Worm (Caenorhabditis elegans) whole organism, L3 larva: ENCODE results near the gene lin-1.
A peak's percentile ranks its signal among the peaks of the same experiment; 100 is the strongest.

ENCODE experiments used
- ZK546.5 ChIP-seq: sonication (generic microtip); optimal IDR thresholded peaks from 2 replicates; lab custom pipeline; 2017; ENCODE audit warnings: missing biosample characterization, missing genetic modification characterization
- ama-1 ChIP-seq: fragments of 150-350 bp; optimal IDR thresholded peaks from 2 replicates; lab custom pipeline; 2018
- ceh-28 ChIP-seq: fragments of 150-350 bp; optimal IDR thresholded peaks from 2 replicates; lab custom pipeline; 2014; ENCODE audit warnings: missing biosample characterization, missing genetic modification reagents, missing genetic modification characterization
- ceh-82 ChIP-seq: fragments of 150-350 bp; optimal IDR thresholded peaks from 2 replicates; lab custom pipeline; 2014; ENCODE audit warnings: missing biosample characterization, missing genetic modification characterization
- ceh-9 ChIP-seq: sonication (generic microtip); optimal IDR thresholded peaks from 2 replicates; lab custom pipeline; 2018; ENCODE audit warnings: missing biosample characterization, missing genetic modification characterization
- daf-12 ChIP-seq: fragments of 150-350 bp; optimal IDR thresholded peaks from 2 replicates; lab custom pipeline; 2014; ENCODE audit warnings: missing biosample characterization, missing genetic modification reagents, missing genetic modification characterization
- egl-27 ChIP-seq: sonication (generic microtip); optimal IDR thresholded peaks from 4 replicates; lab custom pipeline; 2017; ENCODE audit warnings: missing biosample characterization, missing genetic modification reagents, missing genetic modification characterization
- elt-1 ChIP-seq: fragments of 150-350 bp; optimal IDR thresholded peaks from 2 replicates; lab custom pipeline; 2014; ENCODE audit warnings: missing biosample characterization, missing genetic modification characterization
- elt-2 ChIP-seq: sonication (generic microtip); optimal IDR thresholded peaks from 2 replicates; lab custom pipeline; 2016; ENCODE audit warnings: missing genetic modification reagents, mild to moderate bottlenecking, missing genetic modification characterization, missing compliant biosample characterization
- elt-3 ChIP-seq, 3 experiments: fragments of 150-350 bp in 1 of 3; sonication (generic microtip) in 2 of 3; optimal IDR thresholded peaks; 2 replicates in 2 of 3; 4 replicates in 1 of 3; lab custom pipeline; 2014 to 2017; ENCODE audit warnings: missing biosample characterization in 3 of 3, missing genetic modification characterization in 3 of 3
- fos-1 ChIP-seq: fragments of 150-350 bp; optimal IDR thresholded peaks from 2 replicates; lab custom pipeline; 2014; ENCODE audit warnings: missing biosample characterization, missing genetic modification characterization
- hmg-11 ChIP-seq: sonication (generic microtip); optimal IDR thresholded peaks from 2 replicates; lab custom pipeline; 2016; ENCODE audit warnings: missing genetic modification characterization, missing compliant biosample characterization
- jun-1 ChIP-seq: fragments of 150-350 bp; optimal IDR thresholded peaks from 2 replicates; lab custom pipeline; 2014; ENCODE audit warnings: missing biosample characterization, missing genetic modification reagents, missing genetic modification characterization
- lin-15B ChIP-seq: fragments of 150-350 bp; optimal IDR thresholded peaks from 2 replicates; lab custom pipeline; 2014; ENCODE audit warnings: missing biosample characterization, missing genetic modification characterization
- lin-39 ChIP-seq: fragments of 150-350 bp; optimal IDR thresholded peaks from 2 replicates; lab custom pipeline; 2018; ENCODE audit warnings: missing biosample characterization, missing genetic modification reagents, missing genetic modification characterization
- mml-1 ChIP-seq: fragments of 150-350 bp; sonication (generic microtip); optimal IDR thresholded peaks from 3 replicates; lab custom pipeline; 2014; ENCODE audit warnings: missing biosample characterization, missing genetic modification characterization
- nfya-1 ChIP-seq: sonication (generic microtip); optimal IDR thresholded peaks from 2 replicates; lab custom pipeline; 2017; ENCODE audit warnings: missing genetic modification characterization, mild to moderate bottlenecking, missing compliant biosample characterization, antibody characterized with exemption, moderate library complexity; ENCODE audit not compliant: insufficient read depth
- nhr-11 ChIP-seq: fragments of 150-350 bp; optimal IDR thresholded peaks from 2 replicates; lab custom pipeline; 2014; ENCODE audit warnings: missing biosample characterization, missing genetic modification characterization
- nhr-12 ChIP-seq: fragments of 150-350 bp; optimal IDR thresholded peaks from 2 replicates; lab custom pipeline; 2014; ENCODE audit warnings: missing biosample characterization, missing genetic modification characterization
- nhr-23 ChIP-seq: fragments of 150-350 bp; optimal IDR thresholded peaks from 2 replicates; lab custom pipeline; 2014; ENCODE audit warnings: missing biosample characterization, missing genetic modification reagents, missing genetic modification characterization
- nhr-237 ChIP-seq: fragments of 150-350 bp; optimal IDR thresholded peaks from 2 replicates; lab custom pipeline; 2014; ENCODE audit warnings: missing biosample characterization, missing genetic modification characterization
- nhr-25 ChIP-seq: sonication (generic microtip); optimal IDR thresholded peaks from 2 replicates; lab custom pipeline; 2017; ENCODE audit warnings: missing biosample characterization, missing genetic modification characterization
- nhr-28 ChIP-seq: fragments of 150-350 bp; optimal IDR thresholded peaks from 2 replicates; lab custom pipeline; 2014; ENCODE audit warnings: missing biosample characterization, missing genetic modification characterization
- nhr-43 ChIP-seq: sonication (generic microtip); optimal IDR thresholded peaks from 2 replicates; lab custom pipeline; 2016; ENCODE audit warnings: mild to moderate bottlenecking, missing genetic modification characterization, missing compliant biosample characterization; ENCODE audit not compliant: poor library complexity, severe bottlenecking
- nhr-77 ChIP-seq: fragments of 150-350 bp; optimal IDR thresholded peaks from 2 replicates; lab custom pipeline; 2014; ENCODE audit warnings: missing biosample characterization, missing genetic modification characterization
- pha-4 ChIP-seq: fragments of 150-350 bp; optimal IDR thresholded peaks from 2 replicates; lab custom pipeline; 2014; ENCODE audit warnings: missing biosample characterization, missing genetic modification reagents, missing genetic modification characterization
- pqm-1 ChIP-seq: fragments of 150-350 bp; optimal IDR thresholded peaks from 2 replicates; lab custom pipeline; 2017; ENCODE audit warnings: missing biosample characterization, missing genetic modification characterization, inconsistent platforms
- skn-1 ChIP-seq: fragments of 150-350 bp; optimal IDR thresholded peaks from 2 replicates; lab custom pipeline; 2014; ENCODE audit warnings: missing biosample characterization, missing genetic modification characterization
- snpc-4 ChIP-seq: fragments of 150-350 bp; optimal IDR thresholded peaks from 2 replicates; lab custom pipeline; 2014; ENCODE audit warnings: missing biosample characterization, missing genetic modification characterization
- tbx-2 ChIP-seq: sonication (generic microtip); optimal IDR thresholded peaks from 2 replicates; lab custom pipeline; 2016; ENCODE audit warnings: mild to moderate bottlenecking, missing genetic modification characterization, missing compliant biosample characterization
- unc-39 ChIP-seq: sonication (generic microtip); optimal IDR thresholded peaks from 4 replicates; lab custom pipeline; 2017; ENCODE audit warnings: missing biosample characterization, missing genetic modification characterization

The lin-1 gene

DNA sequence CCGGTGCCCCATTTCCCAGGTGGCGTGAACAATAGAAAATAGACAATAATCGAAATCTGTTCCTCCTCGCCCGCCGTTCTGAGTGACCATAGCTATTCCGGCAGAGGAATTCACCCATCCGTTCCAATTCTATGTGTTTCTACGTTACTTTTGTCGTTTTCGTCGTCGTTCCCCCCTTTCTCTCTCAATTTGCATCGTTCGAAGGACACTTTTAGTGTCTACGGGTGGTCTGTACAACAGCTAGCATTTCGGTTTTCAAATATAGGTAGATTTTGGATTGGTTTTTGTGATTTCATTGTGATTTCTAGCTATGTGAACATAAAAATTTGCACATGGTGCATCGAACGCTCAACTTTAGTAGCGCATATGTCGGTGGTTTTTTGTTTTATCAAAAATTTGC, 19.9 kb upstream of the lin-1 start:
- TF ChIP-seq egl-27 (tag; lab: Kevin White, UChicago) (no peak), mml-1 (tag; lab: Kevin White, UChicago) (no peak), ceh-9 (tag; lab: Kevin White, UChicago) (no peak), skn-1 (tag; lab: Kevin White, UChicago) (no peak), ceh-82 (tag; lab: Kevin White, UChicago) (no peak), nhr-23 (tag; lab: Kevin White, UChicago) (no peak)

DNA sequence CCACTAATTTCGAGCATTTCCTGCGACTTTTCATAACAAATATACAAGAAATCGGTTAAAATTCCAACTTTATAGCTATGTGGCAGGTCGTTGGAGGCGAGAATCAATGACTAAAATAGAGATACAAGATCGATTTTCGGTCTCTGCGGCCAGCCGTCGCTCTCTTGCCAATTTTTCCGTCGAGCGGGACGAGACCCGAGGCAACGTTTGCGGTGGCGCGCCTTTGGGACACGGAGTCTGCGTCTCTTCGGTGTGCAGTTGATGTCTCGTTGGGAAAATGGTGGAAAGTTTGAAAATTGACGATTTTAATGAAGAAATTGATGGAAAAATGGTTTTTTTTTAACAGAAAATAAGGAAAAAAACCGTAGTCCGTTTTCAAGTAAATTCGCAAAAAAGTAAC, 16.7 kb upstream of the lin-1 start:
- peak; percentile 34 for TF ChIP-seq nhr-25 (tag; lab: Kevin White, UChicago)
- peak; percentile 56 for TF ChIP-seq snpc-4 (tag; lab: Kevin White, UChicago)
- no peak for TF ChIP-seq elt-1
- no peak for TF ChIP-seq nhr-12
- peak; percentile 79 for TF ChIP-seq nfya-1 (tag; lab: Kevin White, UChicago)
- TF ChIP-seq pha-4 (tag; lab: Kevin White, UChicago): no peak
- peak; percentile 53 for TF ChIP-seq nhr-23 (tag; lab: Kevin White, UChicago)
- peak; percentile 47 for TF ChIP-seq ama-1
- peak; percentile 75 for TF ChIP-seq elt-2
- TF ChIP-seq lin-15B (tag; lab: Kevin White, UChicago): peak; percentile 95
- peak; percentile 27 for TF ChIP-seq jun-1 (tag; lab: Kevin White, UChicago)
- no peak for TF ChIP-seq daf-12 (tag; lab: Kevin White, UChicago)
- TF ChIP-seq pqm-1: peak; percentile 71
- TF ChIP-seq nhr-77: no peak
- no peak for TF ChIP-seq ZK546.5
- peak; percentile 85 for TF ChIP-seq hmg-11 (tag; lab: Kevin White, UChicago)
- no peak for TF ChIP-seq nhr-28
- peak; percentile 69 for TF ChIP-seq lin-39 (tag; lab: Kevin White, UChicago)
- no peak for TF ChIP-seq nhr-237

DNA sequence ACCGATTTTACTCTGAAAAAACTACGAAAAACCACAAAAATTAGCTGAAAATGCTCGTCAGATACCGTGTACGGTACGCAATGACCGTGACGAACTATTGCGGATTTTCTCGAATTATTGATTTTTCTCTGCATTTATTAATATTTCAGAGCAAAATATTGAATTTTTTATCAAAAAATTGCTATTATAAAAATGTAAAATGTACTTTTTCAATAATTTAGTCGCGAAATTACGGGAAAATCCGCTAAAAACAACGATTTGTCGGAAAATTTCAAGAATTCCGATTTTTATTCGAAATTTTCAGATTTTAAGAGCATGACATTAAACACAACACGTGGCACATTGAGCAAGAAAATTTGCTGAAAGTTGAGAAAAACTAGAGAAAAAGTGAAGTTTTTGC, 16.2 kb upstream of the lin-1 start, which contains the start of gene Y38F2AL.12:
Gene Y38F2AL.12, plus strand, starts transcription at position 301 of the 400 bp plus-strand sequence.
- TF ChIP-seq unc-39 (tag; lab: Kevin White, UChicago): no peak

DNA sequence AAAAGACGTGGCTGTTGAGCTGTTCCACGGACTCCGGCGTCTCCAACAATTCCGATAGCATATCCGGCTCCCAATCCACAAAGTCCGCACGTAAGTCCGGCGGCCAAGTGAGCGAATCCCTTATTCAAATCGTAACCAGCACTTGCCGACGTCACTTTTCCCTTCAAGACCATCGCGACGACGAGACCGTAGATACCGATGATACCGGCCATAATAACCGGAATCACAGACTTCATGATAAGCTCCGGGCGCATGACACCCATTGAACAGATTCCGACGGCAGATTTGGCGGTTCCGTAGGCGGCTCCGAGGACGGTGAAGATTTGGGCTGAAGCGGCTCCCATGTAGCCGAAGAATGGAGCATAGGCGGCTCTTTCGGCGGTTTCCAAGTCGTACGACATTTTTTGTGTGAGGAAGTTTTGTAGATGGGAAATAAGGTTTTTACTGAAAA, 15.5 kb upstream of the lin-1 start, which contains the start of gene vha-3:
Gene vha-3, minus strand, starts transcription at position 401 of the 451 bp plus-strand sequence.
- TF ChIP-seq elt-3 (tag; optimal IDR thresholded peaks at IDR 0.05; lab: Kevin White, UChicago) (no peak), ama-1 (peak; percentile 48)

DNA sequence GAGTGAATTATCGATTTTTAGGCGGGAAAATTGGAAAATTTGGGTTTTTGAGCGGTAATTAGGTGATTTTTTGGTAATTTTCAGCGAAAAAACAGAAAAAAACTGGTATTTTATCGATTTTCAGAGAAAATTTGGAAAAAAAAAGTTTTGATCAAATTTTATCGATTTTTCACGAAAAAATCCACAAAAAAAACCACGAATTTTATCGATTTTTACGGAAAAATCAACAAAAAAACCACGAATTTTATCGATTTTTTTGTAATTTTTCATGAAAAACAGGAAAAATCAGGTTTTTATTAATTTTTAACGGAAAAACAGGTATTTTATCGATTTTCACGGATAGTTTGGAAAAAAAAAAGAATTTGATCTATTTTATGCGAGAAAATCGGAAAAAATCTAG, 14.8 kb upstream of the lin-1 start:
- TF ChIP-seq fos-1 (tag; lab: Kevin White, UChicago): no peak
- TF ChIP-seq tbx-2 (tag; lab: Kevin White, UChicago): no peak
- TF ChIP-seq lin-39 (tag; lab: Kevin White, UChicago): no peak
- TF ChIP-seq pqm-1: peak; percentile 52
- no peak for TF ChIP-seq jun-1 (tag; lab: Kevin White, UChicago)
- no peak for TF ChIP-seq ceh-9 (tag; lab: Kevin White, UChicago)
- peak; percentile 84 for TF ChIP-seq ceh-28 (tag; lab: Kevin White, UChicago)
- no peak for TF ChIP-seq nhr-237

DNA sequence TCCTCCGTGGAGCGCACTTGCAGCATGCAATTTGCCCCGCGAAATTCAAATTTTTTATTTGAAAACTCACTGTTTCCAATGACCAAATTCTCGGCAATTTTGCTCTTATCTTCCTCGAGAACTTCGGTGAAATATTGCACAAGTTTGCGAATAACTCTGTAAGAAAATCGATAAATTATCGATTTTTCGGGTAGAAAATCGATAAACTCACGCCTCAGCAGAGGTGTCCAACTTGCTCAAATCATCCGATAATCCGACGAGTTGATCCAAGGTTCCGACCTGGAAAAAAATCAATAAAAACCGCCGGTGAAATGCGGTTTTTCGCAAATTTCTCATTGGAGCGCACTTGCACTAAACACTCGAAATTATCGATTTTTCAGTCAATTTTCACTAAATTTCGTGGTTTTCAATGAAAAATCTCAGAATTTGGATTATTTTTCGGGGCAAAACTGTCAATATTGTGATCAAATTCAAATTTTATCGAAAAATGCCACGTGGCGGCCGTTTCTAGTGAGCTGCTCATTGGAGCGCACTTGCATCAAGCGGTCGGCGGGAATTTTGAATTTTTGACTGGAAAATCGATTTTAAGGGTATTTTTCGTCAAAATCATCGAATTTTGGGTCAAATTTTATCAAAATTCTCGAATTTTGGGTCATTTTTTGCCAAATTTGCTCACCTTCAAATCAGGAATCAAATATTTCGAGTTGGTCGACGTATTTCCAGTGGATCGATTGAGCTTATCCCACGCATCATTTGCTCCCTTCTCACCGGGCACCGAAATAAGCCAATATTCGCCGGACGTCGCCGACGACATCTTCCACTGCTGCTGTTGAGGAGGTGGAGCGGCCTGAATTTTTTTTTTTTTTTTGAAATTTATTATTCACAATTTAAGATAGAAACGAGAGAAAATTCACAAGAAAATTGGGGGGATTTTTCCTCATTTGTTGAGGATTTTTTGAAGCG, 13.9 kb upstream of the lin-1 start, which contains the start of gene vha-11:
Gene vha-11, minus strand, starts transcription at position 847 of the 963 bp plus-strand sequence.
- TF ChIP-seq nhr-43 (tag; lab: Kevin White, UChicago) (peak; percentile 1), lin-15B (tag; lab: Kevin White, UChicago) (peak; percentile 1), elt-2 (peak; percentile 1), ceh-28 (tag; lab: Kevin White, UChicago) (peak; percentile 86), nhr-12 (no peak), ama-1 (peak; percentile 44), nhr-11 (no peak), ZK546.5 (no peak)
